Worm (Caenorhabditis elegans): ENCODE results near the gene cyd-1.

cyd-1 gene

DNA sequence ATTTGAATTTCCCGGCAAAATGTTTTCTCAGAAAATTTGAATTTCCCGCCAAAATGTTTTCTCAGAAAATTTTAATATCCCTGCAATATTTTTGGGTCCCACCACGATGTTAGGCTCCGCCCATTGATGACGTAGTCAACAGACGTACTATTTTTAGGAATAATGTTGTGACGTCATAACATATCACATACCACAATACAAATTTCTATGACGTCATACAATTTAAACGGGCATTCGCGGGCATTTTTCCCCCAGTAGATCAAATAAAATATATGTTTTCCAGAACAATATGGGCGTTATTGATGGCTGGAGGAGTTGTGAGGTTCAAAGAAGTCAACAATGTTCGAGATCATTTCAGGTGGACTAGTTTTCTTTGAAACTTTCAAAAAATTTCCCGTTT, 14.1 kb upstream of the cyd-1 start:
- TF ChIP-seq nhr-237 (tag; optimal IDR thresholded peaks at IDR 0.05) (no peak), nhr-48 (tag; optimal IDR thresholded peaks at IDR 0.05) (no peak), egl-27 (tag; optimal IDR thresholded peaks at IDR 0.05) (no peak), D1046.2 (GFP tag; IDR thresholded peaks at IDR 0.05) (no peak), aha-1 (tag) (peak; percentile 6), lin-29 (GFP tag; IDR thresholded peaks at IDR 0.05) (no peak)

DNA sequence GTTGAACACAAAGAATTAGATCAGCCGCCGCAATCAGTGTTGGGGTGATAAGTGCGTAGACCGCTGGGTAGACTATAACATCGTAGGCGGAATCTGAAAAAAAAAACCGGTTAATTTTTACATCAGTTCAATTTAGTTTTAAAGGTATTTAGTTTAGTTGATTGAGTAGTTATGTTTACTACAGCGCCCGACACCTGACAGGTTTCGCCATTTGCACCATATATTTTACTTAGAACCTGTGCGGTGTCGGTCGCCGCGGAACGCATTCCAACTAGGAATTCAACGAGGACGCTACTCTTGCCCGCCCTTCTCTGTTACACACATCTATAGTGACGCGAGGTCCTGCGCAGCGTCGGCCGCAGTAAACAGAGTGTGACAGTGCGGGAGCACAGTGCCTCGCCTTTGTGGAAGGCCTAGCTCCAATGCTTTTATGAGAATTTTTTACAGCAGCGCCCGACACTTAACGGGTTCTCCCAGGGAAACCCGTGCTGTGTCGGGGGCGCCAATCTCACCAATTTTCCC, 11.9 kb upstream of the cyd-1 start:
- no peak for TF ChIP-seq sdz-12 (GFP tag; optimal IDR thresholded peaks at IDR 0.05)
- TF ChIP-seq Y5F2A.4 (GFP tag; optimal IDR thresholded peaks at IDR 0.05), result no peak
- TF ChIP-seq R02D3.7 (tag; optimal IDR thresholded peaks at IDR 0.05), result no peak
- no peak for TF ChIP-seq nhr-10 (tag; optimal IDR thresholded peaks at IDR 0.05)
- TF ChIP-seq snpc-4 (tag; optimal IDR thresholded peaks at IDR 0.05), result peak; percentile 16

DNA sequence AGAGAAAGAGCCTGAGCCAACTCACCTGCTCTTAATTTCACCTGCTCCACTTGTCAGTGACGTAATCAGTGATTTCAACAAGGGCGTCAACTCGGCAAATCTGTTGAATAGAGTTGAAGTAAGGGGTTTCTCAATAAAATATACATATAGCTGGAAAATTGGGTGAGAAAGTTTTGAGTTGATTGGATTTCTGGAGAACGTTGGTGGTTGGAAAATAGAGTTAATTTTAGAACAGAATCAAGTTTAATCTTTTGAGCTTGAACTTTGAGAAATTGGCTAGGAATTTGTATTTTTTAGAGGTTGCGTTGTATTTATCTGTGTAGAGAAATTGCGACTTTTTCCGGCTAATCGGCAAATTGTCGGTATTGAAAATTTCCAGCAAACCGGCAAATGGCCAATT, 10.8 kb upstream of the cyd-1 start, which contains the start of gene Y38F1A.4:
Gene Y38F1A.4 (minus strand): TSS at position 101 of the 400 bp plus-strand sequence.
- TF ChIP-seq nhr-41 (GFP tag; IDR thresholded peaks at IDR 0.05) (no peak), cey-2 (tag; optimal IDR thresholded peaks at IDR 0.05; ENCODE audit: borderline replicate concordance, insufficient read depth) (no peak), ceh-44 (GFP tag; IDR thresholded peaks at IDR 0.05) (no peak), arid-1 (GFP tag; conservative IDR thresholded peaks at IDR 0.05) (no peak), dve-1 (tag; optimal IDR thresholded peaks at IDR 0.05; ENCODE audit: insufficient read depth) (no peak), dmd-9 (GFP tag; IDR thresholded peaks at IDR 0.05) (no peak), dmd-8 (GFP tag; IDR thresholded peaks at IDR 0.05) (no peak)

DNA sequence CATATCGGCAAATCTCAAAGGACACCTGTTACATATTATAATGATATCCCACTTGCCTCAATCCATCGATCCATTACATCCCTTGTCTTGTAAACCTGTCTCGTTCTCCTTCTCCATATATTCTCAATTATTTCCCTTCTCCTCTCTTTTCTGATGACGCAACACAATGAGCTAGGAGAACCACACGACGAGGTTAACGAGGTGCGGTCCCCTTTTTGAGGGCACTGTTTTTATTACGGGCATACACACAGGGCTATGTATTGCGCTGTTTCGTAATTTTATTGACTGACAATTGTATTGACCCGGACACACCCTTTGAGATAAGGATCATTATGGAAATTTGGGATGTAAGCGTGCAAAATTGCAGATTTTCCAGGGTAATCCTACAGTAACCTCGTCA, 1.7 kb upstream of the cyd-1 start:
- TF ChIP-seq lin-15B (tag; optimal IDR thresholded peaks at IDR 0.05) (no peak), egl-27 (tag; optimal IDR thresholded peaks at IDR 0.05) (no peak), unc-62 (GFP tag; optimal IDR thresholded peaks at IDR 0.05 in 1 of 2) (peak in 1 of 2 experiments; percentile 0), unc-62 (tag; optimal IDR thresholded peaks at IDR 0.05) (no peak)

DNA sequence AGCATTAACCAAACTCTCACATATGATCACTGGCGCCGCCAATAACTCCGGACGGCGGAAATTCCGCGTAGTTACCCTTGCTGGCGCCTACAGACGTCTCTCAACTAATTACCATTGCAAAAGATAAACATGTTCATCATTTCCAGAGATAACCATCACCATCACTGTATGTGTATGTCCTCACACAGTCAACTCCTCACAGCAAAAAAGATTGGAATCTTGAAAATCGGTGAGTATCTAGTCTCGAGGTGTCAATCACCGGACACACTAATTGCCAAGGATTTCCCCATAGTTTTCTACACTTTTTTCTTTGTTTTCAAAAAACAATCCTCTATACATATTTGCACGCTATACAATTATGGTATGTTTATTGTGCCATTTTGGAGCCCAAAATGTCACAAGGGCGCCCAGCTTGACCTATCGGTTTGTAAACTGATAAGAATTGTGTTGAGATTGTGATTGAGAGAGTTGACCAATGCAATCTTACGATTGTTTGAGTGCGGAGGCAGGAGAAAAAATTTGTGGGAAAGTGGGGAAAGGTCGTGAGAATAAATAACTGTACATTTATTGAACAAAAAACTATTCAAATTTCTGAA, 1.7 kb downstream of the cyd-1 start:
- TF ChIP-seq mdt-29 (GFP tag; IDR thresholded peaks at IDR 0.05) (no peak), madf-9 (GFP tag; conservative IDR thresholded peaks at IDR 0.05) (no peak), nhr-28 (tag; optimal IDR thresholded peaks at IDR 0.05) (peak; percentile 30), duxl-1 (tag; optimal IDR thresholded peaks at IDR 0.05; ENCODE audit: poor library complexity) (no peak), dpl-1 (GFP tag; optimal IDR thresholded peaks at IDR 0.05) (no peak), pqm-1 (tag; optimal IDR thresholded peaks at IDR 0.05) (peak; percentile 39), nhr-6 (tag; optimal IDR thresholded peaks at IDR 0.05) (peak; percentile 42), dve-1 (tag; optimal IDR thresholded peaks at IDR 0.05; ENCODE audit: insufficient read depth) (peak; percentile 26), hlh-11 (tag; optimal IDR thresholded peaks at IDR 0.05) (peak; percentile 66), daf-16 (GFP tag; optimal IDR thresholded peaks at IDR 0.05) (no peak), daf-16 (tag; optimal IDR thresholded peaks at IDR 0.05) (peak; percentile 82)

DNA sequence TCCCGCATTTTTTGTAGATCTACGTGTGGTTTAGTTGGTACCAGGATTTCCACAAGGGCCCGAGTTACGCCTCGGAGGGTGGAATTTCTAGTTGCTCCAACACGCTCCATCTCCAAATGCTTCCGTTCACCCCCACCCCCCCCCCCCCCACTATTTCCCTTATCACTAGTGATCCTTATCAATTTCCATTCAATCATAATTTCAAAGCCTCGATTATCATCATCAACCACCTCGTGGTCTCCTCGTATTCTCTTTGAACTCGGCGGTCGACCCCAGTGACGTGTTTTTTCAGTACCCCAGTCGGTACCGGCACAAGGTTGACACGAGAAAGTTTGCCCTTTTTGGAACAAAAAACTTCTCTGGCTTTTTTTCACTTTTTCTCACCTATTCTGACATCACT, 2.4 kb downstream of the cyd-1 start:
- TF ChIP-seq hlh-11 (tag; optimal IDR thresholded peaks at IDR 0.05) (peak; percentile 46), hlh-30 (tag; optimal IDR thresholded peaks at IDR 0.05; ENCODE audit: insufficient read depth) (no peak), php-3 (GFP tag; IDR thresholded peaks at IDR 0.05) (0 out of 2 replicates have a peak, but pooled peaks have one; percentile 23), rbr-2 (tag; optimal IDR thresholded peaks at IDR 0.05) (no peak), zag-1 (tag; optimal IDR thresholded peaks at IDR 0.05) (no peak), dve-1 (tag; optimal IDR thresholded peaks at IDR 0.05; ENCODE audit: insufficient read depth) (peak; percentile 10), egl-43 (GFP tag; IDR thresholded peaks at IDR 0.05) (no peak), saeg-2 (GFP tag; IDR thresholded peaks at IDR 0.05) (no peak)
